Fruit fly (Drosophila melanogaster): Measurements from ENCODE around the gene CG15170.

- TF ChIP-seq CG14711 (tag; optimal IDR thresholded peaks at IDR 0.05) (no peak), Mnt (GFP tag; optimal IDR thresholded peaks at IDR 0.05) (no peak)
These were observed 34.1 kb upstream of the CG15170 start for dm6 chr2L:19023972-19024743.

Measured in whole organism, adult.